Worm (Caenorhabditis elegans) whole organism, late embryonic: ENCODE results near the gene ced-7.

Source experiments
- C38D4.7 ChIP-seq: fragments of 200-800 bp; sonication (Bioruptor generic); optimal IDR thresholded peaks from 2 replicates; lab custom pipeline; 2018; ENCODE audit warnings: mild to moderate bottlenecking, missing genetic modification characterization, moderate library complexity, missing compliant biosample characterization
- K02D7.2 ChIP-seq: sonication (generic microtip); optimal IDR thresholded peaks from 2 replicates; lab custom pipeline; 2017; ENCODE audit warnings: mild to moderate bottlenecking, missing genetic modification characterization, missing compliant biosample characterization
- K09A11.1 ChIP-seq: sonication (generic microtip); optimal IDR thresholded peaks from 2 replicates; lab custom pipeline; 2017; ENCODE audit warnings: antibody characterized with exemption, mild to moderate bottlenecking, missing genetic modification characterization, missing compliant biosample characterization; ENCODE audit not compliant: insufficient read depth
- Y22D7AL.16 ChIP-seq: sonication (generic microtip); optimal IDR thresholded peaks from 2 replicates; lab custom pipeline; 2016; ENCODE audit warnings: missing genetic modification characterization, missing compliant biosample characterization
- ahr-1 ChIP-seq: sonication (generic microtip); optimal IDR thresholded peaks from 2 replicates; lab custom pipeline; 2016; ENCODE audit warnings: missing genetic modification characterization, missing compliant biosample characterization
- ceh-14 ChIP-seq: sonication (generic microtip); optimal IDR thresholded peaks from 2 replicates; lab custom pipeline; 2016; ENCODE audit warnings: missing genotype, missing genetic modification characterization, missing compliant biosample characterization
- ceh-18 ChIP-seq: sonication (generic microtip); optimal IDR thresholded peaks from 2 replicates; lab custom pipeline; 2016; ENCODE audit warnings: missing genetic modification characterization, missing compliant biosample characterization
- ceh-22 ChIP-seq: sonication (generic microtip); optimal IDR thresholded peaks from 2 replicates; lab custom pipeline; 2017; ENCODE audit warnings: missing biosample characterization, missing genetic modification characterization
- ceh-24 ChIP-seq: sonication (generic microtip); optimal IDR thresholded peaks from 2 replicates; lab custom pipeline; 2016; ENCODE audit warnings: mild to moderate bottlenecking, missing genetic modification characterization, missing compliant biosample characterization
- ceh-34 ChIP-seq: sonication (generic microtip); optimal IDR thresholded peaks from 2 replicates; lab custom pipeline; 2016; ENCODE audit warnings: mild to moderate bottlenecking, missing genetic modification characterization, missing compliant biosample characterization
- ceh-6 ChIP-seq: fragments of 200-800 bp; sonication (Bioruptor generic); optimal IDR thresholded peaks from 2 replicates; lab custom pipeline; 2018; ENCODE audit warnings: mild to moderate bottlenecking, missing genetic modification characterization, missing compliant biosample characterization
- ceh-9 ChIP-seq: sonication (generic microtip); optimal IDR thresholded peaks from 2 replicates; lab custom pipeline; 2016; ENCODE audit warnings: mild to moderate bottlenecking, missing genetic modification characterization, inconsistent platforms, missing compliant biosample characterization
- che-1 ChIP-seq: sonication (generic microtip); optimal IDR thresholded peaks from 2 replicates; lab custom pipeline; 2016; ENCODE audit warnings: mild to moderate bottlenecking, missing genetic modification characterization, missing compliant biosample characterization
- dmd-4 ChIP-seq: sonication (generic microtip); optimal IDR thresholded peaks from 2 replicates; lab custom pipeline; 2016; ENCODE audit warnings: borderline replicate concordance, missing genetic modification characterization, missing compliant biosample characterization
- dve-1 ChIP-seq: sonication (generic microtip); optimal IDR thresholded peaks from 2 replicates; lab custom pipeline; 2017; ENCODE audit warnings: antibody characterized with exemption, mild to moderate bottlenecking, missing genetic modification characterization, missing compliant biosample characterization
- elt-2 ChIP-seq: sonication (generic microtip); optimal IDR thresholded peaks from 2 replicates; lab custom pipeline; 2016; ENCODE audit warnings: missing genetic modification reagents, missing genetic modification characterization, missing compliant biosample characterization
- elt-4 ChIP-seq: sonication (generic microtip); optimal IDR thresholded peaks from 2 replicates; lab custom pipeline; 2016; ENCODE audit warnings: missing genetic modification characterization, missing compliant biosample characterization
- ets-4 ChIP-seq: sonication (generic microtip); optimal IDR thresholded peaks from 2 replicates; lab custom pipeline; 2016; ENCODE audit warnings: missing genetic modification characterization, missing compliant biosample characterization
- fkh-10 ChIP-seq: fragments of 150-350 bp; optimal IDR thresholded peaks from 2 replicates; lab custom pipeline; 2014; ENCODE audit warnings: missing biosample characterization, missing genetic modification reagents, missing genetic modification characterization
- fkh-6 ChIP-seq: sonication (generic microtip); optimal IDR thresholded peaks from 2 replicates; lab custom pipeline; 2016; ENCODE audit warnings: missing genetic modification characterization, missing compliant biosample characterization
- gmeb-2 ChIP-seq: sonication (generic microtip); optimal IDR thresholded peaks from 2 replicates; lab custom pipeline; 2016; ENCODE audit warnings: missing genetic modification characterization, inconsistent platforms, missing compliant biosample characterization
- hlh-13 ChIP-seq: fragments of 200-800 bp; sonication (Bioruptor generic); optimal IDR thresholded peaks from 2 replicates; lab custom pipeline; 2018; ENCODE audit warnings: mild to moderate bottlenecking, missing genetic modification characterization, missing compliant biosample characterization
- hlh-6 ChIP-seq: sonication (generic microtip); optimal IDR thresholded peaks from 2 replicates; lab custom pipeline; 2016; ENCODE audit warnings: missing genotype, missing genetic modification characterization, missing compliant biosample characterization
- hlh-8 ChIP-seq: sonication (generic microtip); optimal IDR thresholded peaks from 2 replicates; lab custom pipeline; 2016; ENCODE audit warnings: missing genotype, missing genetic modification characterization, missing compliant biosample characterization
- lim-6 ChIP-seq: sonication (generic microtip); optimal IDR thresholded peaks from 2 replicates; lab custom pipeline; 2016; ENCODE audit warnings: missing genetic modification characterization, missing compliant biosample characterization
- nfya-1 ChIP-seq: sonication (generic microtip); optimal IDR thresholded peaks from 2 replicates; lab custom pipeline; 2017; ENCODE audit warnings: missing genetic modification characterization, mild to moderate bottlenecking, missing compliant biosample characterization, antibody characterized with exemption, moderate library complexity
- nhr-232 ChIP-seq: sonication (generic microtip); optimal IDR thresholded peaks from 2 replicates; lab custom pipeline; 2016; ENCODE audit warnings: missing genetic modification characterization, missing compliant biosample characterization
- odd-2 ChIP-seq: sonication (generic microtip); optimal IDR thresholded peaks from 2 replicates; lab custom pipeline; 2017; ENCODE audit warnings: antibody characterized with exemption, mild to moderate bottlenecking, missing genetic modification characterization, missing compliant biosample characterization
- pat-9 ChIP-seq: fragments of 200-800 bp; sonication (Bioruptor generic); optimal IDR thresholded peaks from 2 replicates; lab custom pipeline; 2018; ENCODE audit warnings: mild to moderate bottlenecking, missing genetic modification characterization, moderate library complexity, missing compliant biosample characterization
- pax-1 ChIP-seq: fragments of 150-350 bp; optimal IDR thresholded peaks from 2 replicates; lab custom pipeline; 2014; ENCODE audit warnings: missing biosample characterization, missing genetic modification characterization
- pha-2 ChIP-seq: sonication (generic microtip); optimal IDR thresholded peaks from 2 replicates; lab custom pipeline; 2017; ENCODE audit warnings: mild to moderate bottlenecking, missing genetic modification characterization, missing compliant biosample characterization
- pha-4 ChIP-seq: fragments of 150-350 bp; optimal IDR thresholded peaks from 2 replicates; lab custom pipeline; 2018; ENCODE audit warnings: missing biosample characterization, missing genetic modification reagents, missing genetic modification characterization
- rnt-1 ChIP-seq: sonication (generic microtip); optimal IDR thresholded peaks from 2 replicates; lab custom pipeline; 2016; ENCODE audit warnings: missing genetic modification characterization, missing compliant biosample characterization
- sox-4 ChIP-seq: sonication (generic microtip); optimal IDR thresholded peaks from 2 replicates; lab custom pipeline; 2017; ENCODE audit warnings: mild to moderate bottlenecking, missing genetic modification characterization, inconsistent platforms, missing compliant biosample characterization
- tbx-2 ChIP-seq: sonication (generic microtip); optimal IDR thresholded peaks from 2 replicates; lab custom pipeline; 2016; ENCODE audit warnings: missing genetic modification characterization, missing compliant biosample characterization
- unc-55 ChIP-seq: sonication (generic microtip); optimal IDR thresholded peaks from 2 replicates; lab custom pipeline; 2017; ENCODE audit warnings: missing biosample characterization, missing genetic modification reagents, missing genetic modification characterization
- zip-5 ChIP-seq: sonication (generic microtip); optimal IDR thresholded peaks from 2 replicates; lab custom pipeline; 2016; ENCODE audit warnings: missing genetic modification characterization, missing compliant biosample characterization

The ced-7 gene

DNA sequence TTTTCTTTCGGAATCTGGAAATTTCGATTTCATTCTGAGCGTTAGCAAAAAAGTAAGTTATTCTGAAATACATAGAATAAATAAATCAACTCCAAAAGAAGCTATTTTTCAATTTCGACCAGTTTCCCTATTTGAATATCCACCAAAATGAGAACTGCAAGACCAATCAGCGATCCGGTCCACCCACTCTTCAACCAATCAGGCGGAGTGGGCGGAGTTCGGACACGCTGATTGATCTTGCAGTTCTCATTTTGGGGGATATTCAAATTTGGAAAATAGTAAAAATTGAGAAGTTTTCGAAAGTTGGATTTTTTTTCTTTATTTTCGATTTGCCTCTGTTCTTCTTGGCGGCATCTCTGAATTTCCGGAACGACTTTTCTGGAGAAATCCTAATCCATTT lies 9.0 kb downstream of the ced-7 start:
- TF ChIP-seq ahr-1 (tag; lab: Kevin White, UChicago) (no peak), nfya-1 (peak; percentile 99)
- TF ChIP-seq, all 69 proteins: peak for 1

DNA sequence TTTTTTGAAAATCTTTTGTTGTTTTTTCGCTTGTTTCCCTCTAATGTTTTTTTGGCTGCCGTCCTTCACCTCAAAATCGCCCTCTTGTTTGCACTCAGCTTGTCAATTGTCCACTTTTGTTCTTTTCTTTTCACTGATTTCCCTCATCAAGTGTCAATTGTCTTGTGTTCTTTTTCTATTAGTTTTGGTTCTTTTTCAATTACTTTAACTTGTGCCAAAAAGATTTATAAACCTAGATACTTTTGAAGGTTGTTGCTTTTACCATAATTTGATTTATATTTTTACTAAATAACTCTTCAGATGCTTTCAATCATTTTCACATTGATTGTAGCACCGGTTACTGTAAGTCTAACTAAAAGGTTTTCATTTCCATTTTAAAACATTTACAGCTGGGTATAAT lies 11.4 kb downstream of the ced-7 start, which contains the start of gene C48B4.13:
C48B4.13 (plus strand) TSS at position 301 of the 400 bp plus-strand sequence.
- TF ChIP-seq pha-2 (tag; lab: Kevin White, UChicago) (no peak), gmeb-2 (tag; lab: Kevin White, UChicago) (no peak), dve-1 (no peak), hlh-6 (tag; lab: Kevin White, UChicago) (no peak), fkh-10 (GFP tag; lab: Kevin White, UChicago) (no peak), lim-6 (tag; lab: Kevin White, UChicago) (no peak), K09A11.1 (tag; lab: Kevin White, UChicago) (no peak), nhr-232 (tag; lab: Kevin White, UChicago) (no peak), ceh-9 (tag; lab: Kevin White, UChicago) (no peak), hlh-13 (GFP tag; lab: Kevin White, UChicago) (no peak), hlh-8 (tag; lab: Kevin White, UChicago) (no peak), ceh-18 (tag; lab: Kevin White, UChicago) (no peak), ceh-6 (GFP tag; lab: Kevin White, UChicago) (no peak), ceh-34 (tag; lab: Kevin White, UChicago) (no peak), ets-4 (tag; lab: Kevin White, UChicago) (no peak), pax-1 (no peak), ahr-1 (tag; lab: Kevin White, UChicago) (no peak), K02D7.2 (tag; lab: Kevin White, UChicago) (no peak), che-1 (tag; lab: Kevin White, UChicago) (no peak)
- TF ChIP-seq, all 69 proteins: peak for 0

DNA sequence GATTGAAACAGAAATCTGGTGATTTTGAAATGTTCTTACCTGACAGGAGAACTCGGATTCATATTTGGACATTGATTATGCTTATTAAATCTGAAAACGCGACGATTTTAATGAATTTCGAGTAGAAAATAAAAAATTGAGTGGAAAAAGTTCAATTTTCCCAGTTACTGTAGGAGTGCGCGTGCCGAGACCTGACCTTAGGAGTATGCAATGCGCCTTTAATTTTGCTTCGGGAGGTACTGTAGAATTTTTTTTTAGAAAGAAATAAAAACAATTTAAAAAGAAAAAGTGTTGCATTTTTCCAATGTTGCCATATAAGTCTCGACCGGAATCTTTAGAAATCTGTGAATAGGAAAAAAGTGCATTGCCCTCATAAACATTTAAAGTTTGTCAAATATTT lies 13.9 kb downstream of the ced-7 start, which contains the start of gene C48B4.11:
C48B4.11 (minus strand) TSS at position 143 of the 400 bp plus-strand sequence.
- no peak for TF ChIP-seq elt-4 (tag; lab: Kevin White, UChicago)
- TF ChIP-seq tbx-2 (tag; lab: Kevin White, UChicago) = no peak
- TF ChIP-seq ahr-1 (tag; lab: Kevin White, UChicago) = no peak
- TF ChIP-seq pax-1 = no peak
- TF ChIP-seq dmd-4 (tag; lab: Kevin White, UChicago) = no peak
- TF ChIP-seq ets-4 (tag; lab: Kevin White, UChicago) = no peak
- TF ChIP-seq sox-4 (tag; lab: Kevin White, UChicago) = no peak
- no peak for TF ChIP-seq fkh-6 (tag; lab: Kevin White, UChicago)
- no peak for TF ChIP-seq elt-2 (tag; lab: Kevin White, UChicago)
- TF ChIP-seq unc-55 (GFP tag; lab: Kevin White, UChicago) = no peak
- no peak for TF ChIP-seq dve-1
- no peak for TF ChIP-seq ceh-14 (tag; lab: Kevin White, UChicago)
- TF ChIP-seq ceh-18 (tag; lab: Kevin White, UChicago) = no peak
- TF ChIP-seq C38D4.7 (GFP tag; lab: Kevin White, UChicago) = no peak
- no peak for TF ChIP-seq pat-9 (tag; lab: Kevin White, UChicago)
- TF ChIP-seq ceh-24 = no peak
- TF ChIP-seq, all 69 proteins: peak for 0

DNA sequence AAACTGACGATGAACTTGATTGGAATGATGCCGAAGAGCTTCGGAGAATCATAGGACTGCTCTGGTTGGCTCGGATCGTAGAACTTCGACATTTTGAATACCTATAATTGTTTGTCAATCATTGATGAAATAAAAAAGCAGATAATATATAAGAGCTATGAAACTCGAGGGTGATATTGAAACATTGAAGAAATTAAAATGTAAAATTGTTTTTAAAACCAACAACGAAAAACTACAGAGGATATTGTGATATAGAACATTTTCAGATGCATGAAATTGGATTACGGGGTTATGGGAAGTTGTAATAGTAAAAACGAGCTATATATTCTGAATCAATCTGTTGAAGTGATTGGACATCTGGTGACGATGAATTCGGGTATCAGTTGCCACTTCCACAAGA lies 15.5 kb downstream of the ced-7 start, which contains the start of gene C48B4.10:
C48B4.10 (minus strand) TSS at position 101 of the 400 bp plus-strand sequence.
- no peak for TF ChIP-seq K09A11.1 (tag; lab: Kevin White, UChicago)
- TF ChIP-seq dve-1 = no peak
- TF ChIP-seq pha-4 (tag; lab: Kevin White, UChicago) = no peak
- TF ChIP-seq Y22D7AL.16 (tag; lab: Kevin White, UChicago) = no peak
- no peak for TF ChIP-seq fkh-6 (tag; lab: Kevin White, UChicago)
- TF ChIP-seq hlh-8 (tag; lab: Kevin White, UChicago) = no peak
- no peak for TF ChIP-seq odd-2 (tag; lab: Kevin White, UChicago)
- no peak for TF ChIP-seq pax-1
- TF ChIP-seq zip-5 (tag; lab: Kevin White, UChicago) = no peak
- TF ChIP-seq rnt-1 (tag; lab: Kevin White, UChicago) = no peak
- TF ChIP-seq ceh-22 (tag; lab: Kevin White, UChicago) = no peak
- no peak for TF ChIP-seq unc-55 (GFP tag; lab: Kevin White, UChicago)
- TF ChIP-seq, all 69 proteins: peak for 0
